Fruit fly (Drosophila melanogaster) whole organism, prepupa: ENCODE measurements around the gene Smvt.
A peak's percentile ranks its signal among the peaks of the same experiment; 100 is the strongest.

ENCODE experiments used
- Blimp-1 ChIP-seq: fragments of 200-800 bp; sonication (Bioruptor generic); optimal IDR thresholded peaks from 3 replicates; lab custom pipeline; 2017; ENCODE audit warnings: missing biosample characterization, missing genetic modification characterization, mild to moderate bottlenecking, moderate library complexity, missing genetic modification reagents
- CG10631 ChIP-seq: fragments of 200-800 bp; sonication (Bioruptor generic); optimal IDR thresholded peaks from 2 replicates; lab custom pipeline; 2016; ENCODE audit warnings: missing biosample characterization, missing genetic modification characterization
- CG11294 ChIP-seq: fragments of 200-800 bp; sonication (Bioruptor generic); IDR thresholded peaks from 2 replicates; pipeline ENCODE4 v1.3.6; 2022; ENCODE audit warnings: missing biosample characterization, missing genetic modification characterization
- CG11762 ChIP-seq: fragments of 200-800 bp; sonication (Bioruptor generic); optimal IDR thresholded peaks from 3 replicates; lab custom pipeline; 2016; ENCODE audit warnings: missing biosample characterization, missing genetic modification characterization; ENCODE audit not compliant: insufficient read depth
- CG11902 ChIP-seq: fragments of 200-800 bp; sonication (Bioruptor generic); optimal IDR thresholded peaks from 3 replicates; lab custom pipeline; 2016; ENCODE audit warnings: missing biosample characterization, missing genetic modification characterization
- CG1621 ChIP-seq: fragments of 200-800 bp; sonication (Bioruptor generic); optimal IDR thresholded peaks from 3 replicates; lab custom pipeline; 2018; ENCODE audit warnings: missing biosample characterization, mild to moderate bottlenecking, missing genetic modification characterization
- CG16779 ChIP-seq: fragments of 200-800 bp; sonication (Bioruptor generic); optimal IDR thresholded peaks from 3 replicates; lab custom pipeline; 2017; ENCODE audit warnings: missing biosample characterization, mild to moderate bottlenecking, missing genetic modification characterization
- CG3032 ChIP-seq: fragments of 200-800 bp; optimal IDR thresholded peaks from 2 replicates; lab custom pipeline; 2019; ENCODE audit warnings: missing biosample characterization, mild to moderate bottlenecking, missing genetic modification characterization, moderate library complexity
- CG31627 ChIP-seq: fragments of 200-800 bp; sonication (Bioruptor generic); optimal IDR thresholded peaks from 3 replicates; lab custom pipeline; 2016; ENCODE audit warnings: missing biosample characterization, missing genetic modification characterization
- CG32006 ChIP-seq: fragments of 200-800 bp; sonication (Bioruptor generic); optimal IDR thresholded peaks from 3 replicates; lab custom pipeline; 2017; ENCODE audit warnings: missing biosample characterization, mild to moderate bottlenecking, missing genetic modification characterization
- CG34406 ChIP-seq: fragments of 200-800 bp; sonication (Bioruptor generic); optimal IDR thresholded peaks from 3 replicates; lab custom pipeline; 2016; ENCODE audit warnings: missing biosample characterization, missing genetic modification characterization
- CG4318 ChIP-seq: fragments of 200-800 bp; sonication (Bioruptor generic); optimal IDR thresholded peaks from 3 replicates; lab custom pipeline; 2017; ENCODE audit warnings: missing biosample characterization, mild to moderate bottlenecking, missing genetic modification characterization
- CG6163 ChIP-seq: fragments of 200-800 bp; sonication (Bioruptor generic); IDR thresholded peaks from 3 replicates; pipeline ENCODE4 v1.3.6; 2022; ENCODE audit warnings: missing biosample characterization, missing genetic modification characterization
- CG6276 ChIP-seq: fragments of 200-800 bp; sonication (Bioruptor generic); optimal IDR thresholded peaks from 2 replicates; lab custom pipeline; 2017; ENCODE audit warnings: missing biosample characterization, mild to moderate bottlenecking, missing genetic modification characterization
- CG6792 ChIP-seq: fragments of 200-800 bp; sonication (Bioruptor generic); optimal IDR thresholded peaks from 3 replicates; lab custom pipeline; 2016; ENCODE audit warnings: missing biosample characterization, missing genetic modification characterization
- CG6808 ChIP-seq: fragments of 200-800 bp; sonication (Bioruptor generic); optimal IDR thresholded peaks from 3 replicates; lab custom pipeline; 2017; ENCODE audit warnings: missing biosample characterization, missing genetic modification characterization, mild to moderate bottlenecking, moderate library complexity, missing genetic modification reagents
- CG7368 ChIP-seq: fragments of 200-800 bp; sonication (Bioruptor generic); optimal IDR thresholded peaks from 3 replicates; lab custom pipeline; 2016; ENCODE audit warnings: missing biosample characterization, missing genetic modification characterization
- CG8119 ChIP-seq: fragments of 200-800 bp; sonication (Bioruptor generic); IDR thresholded peaks from 3 replicates; pipeline ENCODE4 v1.3.6; 2022; ENCODE audit warnings: missing biosample characterization, missing genetic modification characterization
- CG8319 ChIP-seq: fragments of 200-800 bp; sonication (Bioruptor generic); optimal IDR thresholded peaks from 3 replicates; lab custom pipeline; 2016; ENCODE audit warnings: missing biosample characterization, missing genetic modification characterization
- CG8632 ChIP-seq: fragments of 200-800 bp; sonication (Bioruptor generic); optimal IDR thresholded peaks from 3 replicates; lab custom pipeline; 2016; ENCODE audit warnings: missing biosample characterization, missing genetic modification characterization
- CG9139 ChIP-seq: fragments of 200-800 bp; sonication (Bioruptor generic); optimal IDR thresholded peaks from 3 replicates; lab custom pipeline; 2017; ENCODE audit warnings: missing biosample characterization, mild to moderate bottlenecking, missing genetic modification characterization
- Eip75B ChIP-seq: fragments of 200-800 bp; sonication (Bioruptor generic); optimal IDR thresholded peaks from 3 replicates; lab custom pipeline; 2016; ENCODE audit warnings: missing biosample characterization, missing genetic modification characterization
- Eip78C ChIP-seq: fragments of 200-800 bp; sonication (Bioruptor generic); peaks from one replicate; lab custom pipeline; 2016; ENCODE audit warnings: missing biosample characterization, missing genetic modification characterization
- Eip93F ChIP-seq: fragments of 200-800 bp; sonication (Bioruptor generic); optimal IDR thresholded peaks from 2 replicates; lab custom pipeline; 2016; ENCODE audit warnings: missing biosample characterization, mild to moderate bottlenecking, missing genetic modification characterization
- Ets21C ChIP-seq: fragments of 200-800 bp; sonication (Bioruptor generic); optimal IDR thresholded peaks from 3 replicates; lab custom pipeline; 2016; ENCODE audit warnings: missing biosample characterization, missing genetic modification characterization
- Gug ChIP-seq: fragments of 200-800 bp; sonication (Bioruptor generic); IDR thresholded peaks from 2 replicates; pipeline ENCODE4 v1.3.6; 2022; ENCODE audit warnings: missing biosample characterization, missing genetic modification characterization
- Hr39 ChIP-seq: fragments of 200-800 bp; sonication (Bioruptor generic); optimal IDR thresholded peaks from 2 replicates; lab custom pipeline; 2016; ENCODE audit warnings: missing biosample characterization, missing genetic modification characterization
- Hr4 ChIP-seq: fragments of 200-800 bp; sonication (Bioruptor generic); optimal IDR thresholded peaks from 3 replicates; lab custom pipeline; 2016; ENCODE audit warnings: missing biosample characterization, missing genetic modification characterization
- Lpt ChIP-seq: fragments of 200-800 bp; sonication (Bioruptor generic); optimal IDR thresholded peaks from 3 replicates; lab custom pipeline; 2016; ENCODE audit warnings: missing biosample characterization, missing genetic modification characterization
- Met ChIP-seq: fragments of 200-800 bp; sonication (Bioruptor generic); optimal IDR thresholded peaks from 3 replicates; lab custom pipeline; 2016; ENCODE audit warnings: missing biosample characterization, missing genetic modification characterization
- OdsH ChIP-seq: fragments of 200-800 bp; sonication (Bioruptor generic); optimal IDR thresholded peaks from 3 replicates; lab custom pipeline; 2016; ENCODE audit warnings: missing biosample characterization, missing genetic modification characterization
- Smox ChIP-seq: fragments of 200-800 bp; sonication (Bioruptor generic); optimal IDR thresholded peaks from 3 replicates; lab custom pipeline; 2016; ENCODE audit warnings: missing biosample characterization, missing genetic modification characterization
- Sox102F ChIP-seq: fragments of 200-800 bp; sonication (Bioruptor generic); optimal IDR thresholded peaks from 2 replicates; lab custom pipeline; 2016; ENCODE audit warnings: missing biosample characterization, mild to moderate bottlenecking, missing genetic modification characterization
- Sox14 ChIP-seq: fragments of 200-800 bp; sonication (Bioruptor generic); optimal IDR thresholded peaks from 3 replicates; lab custom pipeline; 2016; ENCODE audit warnings: missing biosample characterization, missing genetic modification characterization
- acj6 ChIP-seq: fragments of 200-800 bp; sonication (Bioruptor generic); optimal IDR thresholded peaks from 3 replicates; lab custom pipeline; 2016; ENCODE audit warnings: missing biosample characterization, missing genetic modification characterization
- cyc ChIP-seq: fragments of 200-800 bp; sonication (Bioruptor generic); optimal IDR thresholded peaks from 3 replicates; lab custom pipeline; 2016; ENCODE audit warnings: missing biosample characterization, missing genetic modification characterization
- dac ChIP-seq: fragments of 200-800 bp; sonication (Bioruptor generic); optimal IDR thresholded peaks from 2 replicates; lab custom pipeline; 2017; ENCODE audit warnings: missing biosample characterization, mild to moderate bottlenecking, missing genetic modification characterization
- eg ChIP-seq: fragments of 200-800 bp; sonication (Bioruptor generic); IDR thresholded peaks from 3 replicates; pipeline ENCODE4 v1.3.6; 2022; ENCODE audit warnings: missing biosample characterization, missing genetic modification characterization
- esn ChIP-seq: fragments of 200-800 bp; sonication (Bioruptor generic); optimal IDR thresholded peaks from 2 replicates; lab custom pipeline; 2016; ENCODE audit warnings: missing biosample characterization, mild to moderate bottlenecking, missing genetic modification characterization, moderate library complexity
- fkh ChIP-seq: fragments of 200-800 bp; sonication (Bioruptor generic); optimal IDR thresholded peaks from 3 replicates; lab custom pipeline; 2017; ENCODE audit warnings: missing biosample characterization, mild to moderate bottlenecking, missing genetic modification characterization, moderate library complexity
- lz ChIP-seq: fragments of 200-800 bp; sonication (Bioruptor generic); optimal IDR thresholded peaks from 3 replicates; lab custom pipeline; 2016; ENCODE audit warnings: missing biosample characterization, missing genetic modification characterization
- net ChIP-seq: fragments of 200-800 bp; sonication (Bioruptor generic); optimal IDR thresholded peaks from 3 replicates; lab custom pipeline; 2016; ENCODE audit warnings: missing biosample characterization, missing genetic modification characterization
- pdm3 ChIP-seq: fragments of 200-800 bp; sonication (Bioruptor generic); optimal IDR thresholded peaks from 3 replicates; lab custom pipeline; 2016; ENCODE audit warnings: missing biosample characterization, missing genetic modification characterization
- spab ChIP-seq: fragments of 200-800 bp; sonication (Bioruptor generic); optimal IDR thresholded peaks from 2 replicates; lab custom pipeline; 2017; ENCODE audit warnings: missing biosample characterization, mild to moderate bottlenecking, missing genetic modification characterization, missing genetic modification reagents
- ss ChIP-seq, 2 experiments: fragments of 200-800 bp; sonication (Bioruptor generic); optimal IDR thresholded peaks; 2 replicates in 1 of 2; 3 replicates in 1 of 2; lab custom pipeline; 2017 to 2018; ENCODE audit warnings: mild to moderate bottlenecking in 2 of 2, missing biosample characterization in 2 of 2, missing genetic modification characterization in 2 of 2, moderate library complexity in 1 of 2
- svp ChIP-seq: fragments of 200-800 bp; sonication (Bioruptor generic); peaks from one replicate; lab custom pipeline; 2016; ENCODE audit warnings: missing biosample characterization, missing genetic modification characterization
- topi ChIP-seq: fragments of 200-800 bp; sonication (Bioruptor generic); optimal IDR thresholded peaks from 3 replicates; lab custom pipeline; 2016; ENCODE audit warnings: missing biosample characterization, missing genetic modification characterization

The Smvt gene

DNA sequence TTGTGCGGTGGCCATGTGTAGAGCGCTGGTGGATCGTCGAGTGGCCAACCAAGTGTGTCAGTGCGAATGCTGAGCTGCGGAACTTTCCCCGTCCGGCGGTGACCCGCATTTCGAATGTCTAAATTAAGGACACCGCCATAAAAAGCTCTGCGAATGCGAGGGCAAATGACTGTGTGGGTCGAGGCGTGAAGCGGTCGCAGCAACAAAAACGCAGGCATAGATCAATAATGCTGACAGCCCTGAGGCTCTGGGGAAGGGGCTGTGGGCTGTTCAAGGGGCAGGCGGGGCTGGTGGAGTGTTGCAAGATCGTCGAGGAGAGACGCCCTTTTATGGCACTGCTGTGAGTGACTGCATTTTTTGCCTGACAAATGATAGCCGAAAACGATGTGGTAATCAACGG is 41.9 kb downstream of the Smvt start:
- TF ChIP-seq CG31627: no peak
- TF ChIP-seq pdm3 (GFP tag; lab: Kevin White, UChicago): no peak
- no peak for TF ChIP-seq CG16779 (tag; lab: Kevin White, UChicago)
- TF ChIP-seq CG1621 (tag; lab: Kevin White, UChicago): no peak
- no peak for TF ChIP-seq CG10631 (GFP tag; lab: Kevin White, UChicago)
- no peak for TF ChIP-seq acj6 (GFP tag; lab: Kevin White, UChicago)
- TF ChIP-seq Ets21C (GFP tag; lab: Kevin White, UChicago): no peak
- TF ChIP-seq CG8319 (GFP tag; lab: Kevin White, UChicago): no peak
- TF ChIP-seq topi (GFP tag; lab: Kevin White, UChicago): no peak
- TF ChIP-seq CG6163 (GFP tag; lab: Robert Waterston, UW): no peak
- TF ChIP-seq ss (GFP tag; optimal IDR thresholded peaks at IDR 0.05; lab: Kevin White, UChicago): no peak
- TF ChIP-seq CG11902 (GFP tag; lab: Kevin White, UChicago): no peak
- TF ChIP-seq CG6276 (GFP tag; lab: Kevin White, UChicago): no peak
- TF ChIP-seq, all 60 proteins: peak for 0

DNA sequence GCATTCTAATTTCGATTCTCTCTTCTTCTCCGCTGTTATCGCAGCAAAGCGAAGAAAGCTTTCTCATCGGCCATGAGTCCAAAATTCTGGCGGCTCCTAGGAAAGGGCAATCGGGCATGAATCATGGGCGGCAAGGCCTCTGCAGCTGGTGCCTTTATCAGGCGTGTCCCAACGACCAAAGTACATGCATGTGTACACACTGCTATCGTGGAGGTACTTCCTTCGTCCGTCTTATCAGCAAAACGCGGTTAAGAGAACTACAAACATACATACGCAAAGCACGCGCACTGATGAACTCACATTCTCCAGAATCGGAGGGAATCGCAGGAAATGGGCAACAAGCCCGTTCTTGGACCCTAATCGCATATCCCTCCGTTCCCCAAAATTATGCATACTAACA is 42.4 kb downstream of the Smvt start:
- TF ChIP-seq net (GFP tag; lab: Kevin White, UChicago) (no peak), OdsH (GFP tag; lab: Kevin White, UChicago) (no peak), Eip78C (peak; percentile 6), fkh (GFP tag; lab: Kevin White, UChicago) (peak; percentile 16), svp (peak; percentile 65), eg (0 out of 3 replicates have a peak, but pooled peaks have one; percentile 18), CG6808 (no peak), ss (GFP tag; optimal IDR thresholded peaks at IDR 0.05; lab: Kevin White, UChicago) (peak; percentile 25 to 32)

dm6 chr3R:31718168-31718565 is 43.2 kb downstream of the Smvt start:
- TF ChIP-seq Ets21C (GFP tag; lab: Kevin White, UChicago) (no peak), fkh (GFP tag; lab: Kevin White, UChicago) (no peak), CG16779 (tag; lab: Kevin White, UChicago) (no peak), Eip75B (GFP tag; lab: Kevin White, UChicago) (peak; percentile 55), Lpt (GFP tag; lab: Kevin White, UChicago) (no peak), CG6792 (GFP tag; lab: Kevin White, UChicago) (peak; percentile 54), Met (GFP tag; lab: Kevin White, UChicago) (peak; percentile 45), dac (GFP tag; lab: Kevin White, UChicago) (no peak), Eip93F (GFP tag; lab: Kevin White, UChicago) (peak; percentile 6), Smox (GFP tag; lab: Kevin White, UChicago) (peak; percentile 36), CG6276 (GFP tag; lab: Kevin White, UChicago) (no peak), CG8632 (GFP tag; lab: Kevin White, UChicago) (peak; percentile 27), spab (peak; percentile 21), pdm3 (GFP tag; lab: Kevin White, UChicago) (peak; percentile 47), eg (no peak), CG32006 (GFP tag; lab: Kevin White, UChicago) (peak; percentile 45), CG1621 (tag; lab: Kevin White, UChicago) (no peak), Sox14 (GFP tag; lab: Kevin White, UChicago) (peak; percentile 26), net (GFP tag; lab: Kevin White, UChicago) (no peak), Hr39 (GFP tag; lab: Kevin White, UChicago) (peak; percentile 40), CG7368 (no peak), esn (GFP tag; lab: Kevin White, UChicago) (peak; percentile 49), Blimp-1 (peak; percentile 40), CG8119 (GFP tag; lab: Robert Waterston, UW) (no peak), CG3032 (tag; lab: Kevin White, UChicago) (peak; percentile 39), lz (GFP tag; lab: Kevin White, UChicago) (peak; percentile 13), cyc (peak; percentile 59), Sox102F (GFP tag; lab: Kevin White, UChicago) (peak; percentile 54), Hr4 (GFP tag; lab: Kevin White, UChicago) (peak; percentile 35), CG11762 (GFP tag; lab: Kevin White, UChicago) (peak; percentile 2), CG4318 (peak; percentile 22), CG9139 (GFP tag; lab: Kevin White, UChicago) (no peak), CG6808 (peak; percentile 27), OdsH (GFP tag; lab: Kevin White, UChicago) (peak; percentile 52), Gug (GFP tag; lab: Robert Waterston, UW) (no peak), CG11902 (GFP tag; lab: Kevin White, UChicago) (peak; percentile 10), CG11294 (GFP tag; lab: Robert Waterston, UW) (no peak), CG34406 (GFP tag; lab: Kevin White, UChicago) (peak; percentile 47), Eip78C (peak; percentile 87)
